Fruit fly (Drosophila melanogaster) whole organism, adult: ENCODE results near the gene Pdp.

Experiments used
- CG12768 ChIP-seq: fragments of 200-800 bp; sonication (Bioruptor generic); optimal IDR thresholded peaks from 2 replicates; lab custom pipeline; 2017; ENCODE audit warnings: missing biosample characterization, missing genetic modification characterization, mild to moderate bottlenecking, moderate library complexity, missing genetic modification reagents
- Clk ChIP-seq: fragments of 200-800 bp; sonication (Bioruptor generic); optimal IDR thresholded peaks from 2 replicates; lab custom pipeline; 2017; ENCODE audit warnings: missing biosample characterization, missing genetic modification characterization
- Hr96 ChIP-seq: fragments of 200-800 bp; sonication (Bioruptor generic); optimal IDR thresholded peaks from 2 replicates; lab custom pipeline; 2016; ENCODE audit warnings: missing biosample characterization, missing genetic modification characterization
- bab1 ChIP-seq: fragments of 200-800 bp; sonication (Bioruptor generic); optimal IDR thresholded peaks from 3 replicates; lab custom pipeline; 2019; ENCODE audit warnings: missing biosample characterization, mild to moderate bottlenecking, missing genetic modification characterization, moderate library complexity
- cnc ChIP-seq, 2 experiments: fragments of >200 bp; optimal IDR thresholded peaks; 2 replicates each; lab custom pipeline; 2017
- tj ChIP-seq: fragments of 200-800 bp; sonication (Bioruptor generic); optimal IDR thresholded peaks from 3 replicates; lab custom pipeline; 2017; ENCODE audit warnings: missing biosample characterization, mild to moderate bottlenecking, missing genetic modification characterization, moderate library complexity

DNA sequence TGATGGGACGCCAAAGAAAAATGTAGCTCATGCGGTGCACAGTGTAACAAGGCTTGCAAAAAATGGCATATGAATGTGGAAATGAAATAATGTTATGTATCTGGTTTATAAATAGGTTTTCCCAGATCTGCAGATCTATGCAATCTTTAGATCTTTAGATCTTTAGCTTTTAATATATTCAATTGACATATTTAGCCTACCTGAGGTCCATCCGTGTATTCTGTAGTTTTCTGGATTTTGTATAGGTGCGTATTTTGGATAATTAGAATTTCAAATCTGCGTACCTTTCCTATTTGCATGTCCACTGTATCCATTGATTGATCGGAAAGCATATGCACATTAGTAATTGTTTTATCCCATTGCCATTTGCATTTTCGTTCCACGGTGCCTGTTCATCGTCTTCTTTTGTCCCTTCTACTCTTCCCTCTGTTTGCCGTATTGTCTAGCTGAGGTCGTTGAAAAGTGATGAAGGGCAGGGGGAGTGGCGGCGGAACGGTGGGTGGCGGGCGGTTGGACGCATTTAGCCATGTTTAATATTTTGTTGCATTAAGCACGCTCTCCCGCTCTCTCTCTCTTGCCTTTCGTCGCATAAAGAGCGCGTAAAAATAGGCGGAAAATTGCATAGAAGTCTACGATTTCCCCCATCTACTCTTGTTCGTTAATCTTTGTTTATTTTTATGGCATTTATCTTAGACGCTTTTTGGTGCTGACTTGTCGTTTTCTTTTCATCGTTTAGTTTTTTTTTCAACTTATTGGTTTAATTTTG, 25.3 kb downstream of the Pdp start, which contains the start of gene CHES-1-like:
- peak; percentile 63 for TF ChIP-seq CG12768 (GFP tag; lab: Kevin White, UChicago)
- TF ChIP-seq Hr96 (GFP tag; lab: Kevin White, UChicago): peak; percentile 93
- TF ChIP-seq Clk (GFP tag; lab: Kevin White, UChicago): peak; percentile 66
- TF ChIP-seq tj (GFP tag; lab: Kevin White, UChicago): peak; percentile 89
- TF ChIP-seq cnc (optimal IDR thresholded peaks at IDR 0.05; lab: Kevin White, UChicago): no peak
- TF ChIP-seq bab1 (GFP tag; lab: Kevin White, UChicago): peak; percentile 91
